Worm (Caenorhabditis elegans) whole organism, L1 larva: ENCODE measurements around the gene F47E1.1.
A peak's percentile ranks its signal among the peaks of the same experiment; 100 is the strongest.

Experiments used
- blmp-1 ChIP-seq: fragments of 150-350 bp; optimal IDR thresholded peaks from 2 replicates; lab custom pipeline; 2014; ENCODE audit warnings: missing biosample characterization, missing genetic modification characterization
- ceh-8 ChIP-seq: fragments of 200-800 bp; sonication (Bioruptor generic); optimal IDR thresholded peaks from 2 replicates; lab custom pipeline; 2018; ENCODE audit warnings: mild to moderate bottlenecking, missing genetic modification characterization, moderate library complexity, missing compliant biosample characterization
- ceh-82 ChIP-seq, 3 experiments: fragments of 150-350 bp in 1 of 3; sonication (generic microtip) in 2 of 3; optimal IDR thresholded peaks; 2 replicates each; lab custom pipeline; 2014 to 2017; ENCODE audit warnings: missing biosample characterization in 3 of 3, missing genetic modification characterization in 3 of 3
- egl-27 ChIP-seq, 2 experiments: fragments of 150-350 bp in 1 of 2; sonication (generic microtip); optimal IDR thresholded peaks; 3 replicates each; lab custom pipeline; 2017 to 2018; ENCODE audit warnings: missing biosample characterization in 2 of 2, missing genetic modification characterization in 2 of 2, missing genetic modification reagents in 2 of 2
- lin-39 ChIP-seq: fragments of 150-350 bp; optimal IDR thresholded peaks from 2 replicates; lab custom pipeline; 2014; ENCODE audit warnings: missing biosample characterization, missing genetic modification reagents, missing genetic modification characterization
- nhr-11 ChIP-seq: fragments of 150-350 bp; optimal IDR thresholded peaks from 2 replicates; lab custom pipeline; 2014; ENCODE audit warnings: missing biosample characterization, missing genetic modification characterization
- nhr-19 ChIP-seq: fragments of 200-800 bp; sonication (Bioruptor generic); conservative IDR thresholded peaks from 2 replicates; pipeline ENCODE4 v1.3.6; 2022; ENCODE audit warnings: missing genetic modification characterization, missing compliant biosample characterization
- unc-62 ChIP-seq: fragments of 150-350 bp; optimal IDR thresholded peaks from 2 replicates; lab custom pipeline; 2014; ENCODE audit warnings: missing biosample characterization, missing genetic modification reagents, missing genetic modification characterization

- TF ChIP-seq unc-62 (GFP tag; lab: Kevin White, UChicago), result no peak
- TF ChIP-seq egl-27 (tag; optimal IDR thresholded peaks at IDR 0.05; lab: Kevin White, UChicago), result no peak
- no peak for TF ChIP-seq lin-39 (tag; lab: Kevin White, UChicago)
- no peak for TF ChIP-seq nhr-19 (GFP tag; lab: Robert Waterston, UW)
- no peak for TF ChIP-seq nhr-11
- TF ChIP-seq blmp-1 (tag; lab: Kevin White, UChicago), result peak; percentile 60
- no peak for TF ChIP-seq ceh-82 (tag; optimal IDR thresholded peaks at IDR 0.05; lab: Kevin White, UChicago)
- TF ChIP-seq ceh-8, result no peak
These were observed 11.6 kb downstream of the F47E1.1 start for ce11 chrX:9088620-9089019.
